Worm (Caenorhabditis elegans): ENCODE data around the gene ZK856.18.
A peak's percentile ranks its signal among the peaks of the same experiment; 100 is the strongest.

Gene ZK856.18

ce11 chrV:10228360-10228759, 42.6 kb upstream of the ZK856.18 start, which contains the start of gene fipr-4:
TSS of gene fipr-4 (minus strand) at chrV:10228460.
- TF ChIP-seq nhr-28 (tag; optimal IDR thresholded peaks at IDR 0.05) = no peak
- TF ChIP-seq lin-39 (tag; optimal IDR thresholded peaks at IDR 0.05) = no peak
- TF ChIP-seq pha-4 (tag; optimal IDR thresholded peaks at IDR 0.05) = peak; percentile 42
- TF ChIP-seq jun-1 (tag; optimal IDR thresholded peaks at IDR 0.05) = no peak
- no peak for TF ChIP-seq nhr-43 (tag; optimal IDR thresholded peaks at IDR 0.05; ENCODE audit: poor library complexity, severe bottlenecking)

- TF ChIP-seq lin-15B (tag; optimal IDR thresholded peaks at IDR 0.05) (no peak), lsy-12 (tag; optimal IDR thresholded peaks at IDR 0.05) (no peak), mml-1 (tag; optimal IDR thresholded peaks at IDR 0.05) (no peak), nhr-12 (tag; optimal IDR thresholded peaks at IDR 0.05) (no peak), fkh-10 (GFP tag; optimal IDR thresholded peaks at IDR 0.05) (no peak), ztf-11 (tag; optimal IDR thresholded peaks at IDR 0.05) (no peak), nhr-28 (tag; optimal IDR thresholded peaks at IDR 0.05) (no peak), egl-5 (tag; optimal IDR thresholded peaks at IDR 0.05) (no peak), pha-4 (tag; optimal IDR thresholded peaks at IDR 0.05) (no peak), nhr-237 (tag; optimal IDR thresholded peaks at IDR 0.05) (no peak), mdl-1 (tag; optimal IDR thresholded peaks at IDR 0.05) (no peak), skn-1 (tag; optimal IDR thresholded peaks at IDR 0.05) (no peak), zag-1 (tag; optimal IDR thresholded peaks at IDR 0.05) (no peak), ZK546.5 (tag; optimal IDR thresholded peaks at IDR 0.05) (no peak), ztf-4 (tag; optimal IDR thresholded peaks at IDR 0.05) (no peak), nhr-23 (tag; optimal IDR thresholded peaks at IDR 0.05) (no peak), ceh-28 (tag; optimal IDR thresholded peaks at IDR 0.05) (no peak)
These were observed 41.5 kb upstream of the ZK856.18 start, which contains the start of gene ttr-19 for ce11 chrV:10227333-10227732. TSS of gene ttr-19 (minus strand) at chrV:10227433.

- TF ChIP-seq ama-1 (optimal IDR thresholded peaks at IDR 0.05) = no peak
- no peak for TF ChIP-seq nhr-12 (tag; optimal IDR thresholded peaks at IDR 0.05)
- peak; percentile 28 for TF ChIP-seq elt-2 (tag; optimal IDR thresholded peaks at IDR 0.05)
- no peak for TF ChIP-seq skn-1 (tag; optimal IDR thresholded peaks at IDR 0.05)
These were observed 39.8 kb upstream of the ZK856.18 start, which contains the start of gene daf-36 for ce11 chrV:10225610-10226009. TSS of gene daf-36 (minus strand) at chrV:10225710.

- peak; percentile 68 for TF ChIP-seq elt-2 (tag; optimal IDR thresholded peaks at IDR 0.05)
- no peak for TF ChIP-seq eor-1 (tag; optimal IDR thresholded peaks at IDR 0.05)
These were observed 38.8 kb upstream of the ZK856.18 start for ce11 chrV:10224619-10225018.

ce11 chrV:10222007-10222406, 36.2 kb upstream of the ZK856.18 start, which contains the start of gene C12D8.20:
TSS of gene C12D8.20 (plus strand) at chrV:10222307.
- TF ChIP-seq fos-1 (tag; optimal IDR thresholded peaks at IDR 0.05) (no peak), egl-5 (tag; optimal IDR thresholded peaks at IDR 0.05) (no peak), elt-3 (tag; optimal IDR thresholded peaks at IDR 0.05) (no peak), mml-1 (tag; optimal IDR thresholded peaks at IDR 0.05) (no peak), lsy-12 (tag; optimal IDR thresholded peaks at IDR 0.05) (no peak), ceh-16 (tag; optimal IDR thresholded peaks at IDR 0.05) (no peak), nhr-76 (tag; optimal IDR thresholded peaks at IDR 0.05) (no peak), ceh-9 (tag; optimal IDR thresholded peaks at IDR 0.05) (no peak), ztf-4 (tag; optimal IDR thresholded peaks at IDR 0.05) (no peak), aly-2 (tag; optimal IDR thresholded peaks at IDR 0.05) (no peak), ceh-82 (tag; optimal IDR thresholded peaks at IDR 0.05) (no peak), nhr-237 (tag; optimal IDR thresholded peaks at IDR 0.05) (no peak), lin-15B (tag; optimal IDR thresholded peaks at IDR 0.05) (no peak), zag-1 (tag; optimal IDR thresholded peaks at IDR 0.05) (no peak), nhr-25 (tag; optimal IDR thresholded peaks at IDR 0.05) (no peak)

ce11 chrV:10221317-10221716, 35.5 kb upstream of the ZK856.18 start, which contains the start of the genes fipr-5 and fipr-9:
TSS of gene fipr-5 (minus strand) at chrV:10221417.
TSS of gene fipr-9 (plus strand) at chrV:10221662.
- no peak for TF ChIP-seq egl-27 (tag; optimal IDR thresholded peaks at IDR 0.05)
- TF ChIP-seq nfya-1 (tag; optimal IDR thresholded peaks at IDR 0.05; ENCODE audit: insufficient read depth) = no peak
- TF ChIP-seq unc-62 (GFP tag; optimal IDR thresholded peaks at IDR 0.05) = no peak

Measured in whole organism, L3 larva.